Worm (Caenorhabditis elegans) whole organism, late embryonic: ENCODE results near the gene slc-25A10.

Experiments
- K09A11.1 ChIP-seq: sonication (generic microtip); optimal IDR thresholded peaks from 2 replicates; lab custom pipeline; 2017; ENCODE audit warnings: antibody characterized with exemption, mild to moderate bottlenecking, missing genetic modification characterization, missing compliant biosample characterization; ENCODE audit not compliant: insufficient read depth
- T23F11.4 ChIP-seq: fragments of 200-800 bp; sonication (Bioruptor generic); optimal IDR thresholded peaks from 2 replicates; lab custom pipeline; 2018; ENCODE audit warnings: mild to moderate bottlenecking, missing genetic modification characterization, missing compliant biosample characterization
- Y22D7AL.16 ChIP-seq: sonication (generic microtip); optimal IDR thresholded peaks from 2 replicates; lab custom pipeline; 2016; ENCODE audit warnings: missing genetic modification characterization, missing compliant biosample characterization
- ceh-18 ChIP-seq: sonication (generic microtip); optimal IDR thresholded peaks from 2 replicates; lab custom pipeline; 2016; ENCODE audit warnings: missing genetic modification characterization, missing compliant biosample characterization
- ceh-19 ChIP-seq: fragments of 200-800 bp; sonication (Bioruptor generic); optimal IDR thresholded peaks from 2 replicates; lab custom pipeline; 2018; ENCODE audit warnings: mild to moderate bottlenecking, missing genetic modification characterization, missing compliant biosample characterization
- dve-1 ChIP-seq: sonication (generic microtip); optimal IDR thresholded peaks from 2 replicates; lab custom pipeline; 2017; ENCODE audit warnings: antibody characterized with exemption, mild to moderate bottlenecking, missing genetic modification characterization, missing compliant biosample characterization
- elt-2 ChIP-seq: sonication (generic microtip); optimal IDR thresholded peaks from 2 replicates; lab custom pipeline; 2016; ENCODE audit warnings: missing genetic modification reagents, missing genetic modification characterization, missing compliant biosample characterization
- fax-1 ChIP-seq: sonication (generic microtip); optimal IDR thresholded peaks from 2 replicates; lab custom pipeline; 2016; ENCODE audit warnings: missing genotype, missing genetic modification characterization, missing compliant biosample characterization
- madf-2 ChIP-seq: sonication (generic microtip); optimal IDR thresholded peaks from 2 replicates; lab custom pipeline; 2017; ENCODE audit warnings: missing genetic modification characterization, missing compliant biosample characterization
- npax-4 ChIP-seq: sonication (generic microtip); optimal IDR thresholded peaks from 2 replicates; lab custom pipeline; 2016; ENCODE audit warnings: missing genetic modification characterization, missing compliant biosample characterization
- odd-2 ChIP-seq: sonication (generic microtip); optimal IDR thresholded peaks from 2 replicates; lab custom pipeline; 2017; ENCODE audit warnings: antibody characterized with exemption, mild to moderate bottlenecking, missing genetic modification characterization, missing compliant biosample characterization
- pag-3 ChIP-seq: sonication (generic microtip); optimal IDR thresholded peaks from 2 replicates; lab custom pipeline; 2016; ENCODE audit warnings: missing compliant biosample characterization, missing genetic modification characterization, borderline replicate concordance
- pat-9 ChIP-seq: fragments of 200-800 bp; sonication (Bioruptor generic); optimal IDR thresholded peaks from 2 replicates; lab custom pipeline; 2018; ENCODE audit warnings: mild to moderate bottlenecking, missing genetic modification characterization, moderate library complexity, missing compliant biosample characterization
- pha-4 ChIP-seq: fragments of 150-350 bp; optimal IDR thresholded peaks from 2 replicates; lab custom pipeline; 2018; ENCODE audit warnings: missing biosample characterization, missing genetic modification reagents, missing genetic modification characterization
- pqm-1 ChIP-seq: sonication (generic microtip); optimal IDR thresholded peaks from 2 replicates; lab custom pipeline; 2016; ENCODE audit warnings: missing genetic modification characterization, missing compliant biosample characterization
- rnt-1 ChIP-seq: sonication (generic microtip); optimal IDR thresholded peaks from 2 replicates; lab custom pipeline; 2016; ENCODE audit warnings: missing genetic modification characterization, missing compliant biosample characterization
- sox-2 ChIP-seq: fragments of 200-800 bp; sonication (Bioruptor generic); IDR thresholded peaks from 2 replicates; pipeline ENCODE4 v1.3.6; 2022; ENCODE audit warnings: missing genetic modification reagents, missing genetic modification characterization, missing compliant biosample characterization
- sox-4 ChIP-seq: sonication (generic microtip); optimal IDR thresholded peaks from 2 replicates; lab custom pipeline; 2017; ENCODE audit warnings: mild to moderate bottlenecking, missing genetic modification characterization, inconsistent platforms, missing compliant biosample characterization

The slc-25A10 gene

ce11 chrX:6682683-6683082 is 42.8 kb downstream of the slc-25A10 start, which contains the start of gene F38B6.8:
Gene F38B6.8, minus strand, starts transcription at chrX:6682783.
- TF ChIP-seq Y22D7AL.16 (tag; lab: Kevin White, UChicago) (no peak), sox-4 (no peak), dve-1 (no peak), K09A11.1 (tag; lab: Kevin White, UChicago) (no peak), sox-2 (GFP tag; lab: Robert Waterston, UW) (no peak), T23F11.4 (GFP tag; lab: Kevin White, UChicago) (no peak), fax-1 (tag; lab: Kevin White, UChicago) (no peak), pag-3 (tag; lab: Kevin White, UChicago) (no peak), elt-2 (tag; lab: Kevin White, UChicago) (no peak), pha-4 (tag; lab: Kevin White, UChicago) (no peak), rnt-1 (no peak)

- TF ChIP-seq npax-4 (no peak), rnt-1 (no peak), odd-2 (tag; lab: Kevin White, UChicago) (no peak), T23F11.4 (GFP tag; lab: Kevin White, UChicago) (no peak), dve-1 (no peak), pqm-1 (no peak), elt-2 (tag; lab: Kevin White, UChicago) (no peak), ceh-19 (no peak), ceh-18 (tag; lab: Kevin White, UChicago) (no peak), pag-3 (tag; lab: Kevin White, UChicago) (no peak), pat-9 (tag; lab: Kevin White, UChicago) (no peak), madf-2 (tag; lab: Kevin White, UChicago) (no peak)
Observed at ce11 chrX:6674333-6674919, 51.0 kb downstream of the slc-25A10 start, which contains the start of gene F38B6.4. Gene F38B6.4, plus strand, starts transcription at chrX:6674869.
